Worm (Caenorhabditis elegans) whole organism, late embryonic: ENCODE data around the gene H11E01.2.

ENCODE experiments used
- C08G9.2 ChIP-seq: sonication (generic microtip); optimal IDR thresholded peaks from 2 replicates; lab custom pipeline; 2016; ENCODE audit warnings: mild to moderate bottlenecking, missing genetic modification characterization, moderate library complexity, missing compliant biosample characterization
- K02D7.2 ChIP-seq: sonication (generic microtip); optimal IDR thresholded peaks from 2 replicates; lab custom pipeline; 2017; ENCODE audit warnings: mild to moderate bottlenecking, missing genetic modification characterization, missing compliant biosample characterization
- K09A11.1 ChIP-seq: sonication (generic microtip); optimal IDR thresholded peaks from 2 replicates; lab custom pipeline; 2017; ENCODE audit warnings: antibody characterized with exemption, mild to moderate bottlenecking, missing genetic modification characterization, missing compliant biosample characterization; ENCODE audit not compliant: insufficient read depth
- T23F11.4 ChIP-seq: fragments of 200-800 bp; sonication (Bioruptor generic); optimal IDR thresholded peaks from 2 replicates; lab custom pipeline; 2018; ENCODE audit warnings: mild to moderate bottlenecking, missing genetic modification characterization, missing compliant biosample characterization
- ceh-14 ChIP-seq: sonication (generic microtip); optimal IDR thresholded peaks from 2 replicates; lab custom pipeline; 2016; ENCODE audit warnings: missing genotype, missing genetic modification characterization, missing compliant biosample characterization
- ceh-24 ChIP-seq: sonication (generic microtip); optimal IDR thresholded peaks from 2 replicates; lab custom pipeline; 2016; ENCODE audit warnings: mild to moderate bottlenecking, missing genetic modification characterization, missing compliant biosample characterization
- ceh-31 ChIP-seq: sonication (generic microtip); optimal IDR thresholded peaks from 2 replicates; lab custom pipeline; 2016; ENCODE audit warnings: missing genetic modification characterization, missing compliant biosample characterization
- ceh-34 ChIP-seq: sonication (generic microtip); optimal IDR thresholded peaks from 2 replicates; lab custom pipeline; 2016; ENCODE audit warnings: mild to moderate bottlenecking, missing genetic modification characterization, missing compliant biosample characterization
- ceh-6 ChIP-seq: fragments of 200-800 bp; sonication (Bioruptor generic); optimal IDR thresholded peaks from 2 replicates; lab custom pipeline; 2018; ENCODE audit warnings: mild to moderate bottlenecking, missing genetic modification characterization, missing compliant biosample characterization
- ceh-9 ChIP-seq: sonication (generic microtip); optimal IDR thresholded peaks from 2 replicates; lab custom pipeline; 2016; ENCODE audit warnings: mild to moderate bottlenecking, missing genetic modification characterization, inconsistent platforms, missing compliant biosample characterization
- che-1 ChIP-seq: sonication (generic microtip); optimal IDR thresholded peaks from 2 replicates; lab custom pipeline; 2016; ENCODE audit warnings: mild to moderate bottlenecking, missing genetic modification characterization, missing compliant biosample characterization
- dmd-4 ChIP-seq: sonication (generic microtip); optimal IDR thresholded peaks from 2 replicates; lab custom pipeline; 2016; ENCODE audit warnings: borderline replicate concordance, missing genetic modification characterization, missing compliant biosample characterization
- elt-2 ChIP-seq: sonication (generic microtip); optimal IDR thresholded peaks from 2 replicates; lab custom pipeline; 2016; ENCODE audit warnings: missing genetic modification reagents, missing genetic modification characterization, missing compliant biosample characterization
- elt-4 ChIP-seq: sonication (generic microtip); optimal IDR thresholded peaks from 2 replicates; lab custom pipeline; 2016; ENCODE audit warnings: missing genetic modification characterization, missing compliant biosample characterization
- hlh-6 ChIP-seq: sonication (generic microtip); optimal IDR thresholded peaks from 2 replicates; lab custom pipeline; 2016; ENCODE audit warnings: missing genotype, missing genetic modification characterization, missing compliant biosample characterization
- lim-6 ChIP-seq: sonication (generic microtip); optimal IDR thresholded peaks from 2 replicates; lab custom pipeline; 2016; ENCODE audit warnings: missing genetic modification characterization, missing compliant biosample characterization
- mec-3 ChIP-seq: sonication (generic microtip); optimal IDR thresholded peaks from 2 replicates; lab custom pipeline; 2016; ENCODE audit warnings: borderline replicate concordance, missing genetic modification characterization, missing compliant biosample characterization
- nhr-11 ChIP-seq: fragments of 150-350 bp; optimal IDR thresholded peaks from 2 replicates; lab custom pipeline; 2014; ENCODE audit warnings: missing biosample characterization, missing genetic modification characterization
- npax-4 ChIP-seq: sonication (generic microtip); optimal IDR thresholded peaks from 2 replicates; lab custom pipeline; 2016; ENCODE audit warnings: missing genetic modification characterization, missing compliant biosample characterization
- pat-9 ChIP-seq: fragments of 200-800 bp; sonication (Bioruptor generic); optimal IDR thresholded peaks from 2 replicates; lab custom pipeline; 2018; ENCODE audit warnings: mild to moderate bottlenecking, missing genetic modification characterization, moderate library complexity, missing compliant biosample characterization
- pha-2 ChIP-seq: sonication (generic microtip); optimal IDR thresholded peaks from 2 replicates; lab custom pipeline; 2017; ENCODE audit warnings: mild to moderate bottlenecking, missing genetic modification characterization, missing compliant biosample characterization
- pqm-1 ChIP-seq: sonication (generic microtip); optimal IDR thresholded peaks from 2 replicates; lab custom pipeline; 2016; ENCODE audit warnings: missing genetic modification characterization, missing compliant biosample characterization
- pros-1 ChIP-seq: fragments of 150-350 bp; optimal IDR thresholded peaks from 2 replicates; lab custom pipeline; 2014; ENCODE audit warnings: missing biosample characterization, missing genetic modification reagents, missing genetic modification characterization
- ref-2 ChIP-seq: sonication (generic microtip); optimal IDR thresholded peaks from 2 replicates; lab custom pipeline; 2016; ENCODE audit warnings: missing genetic modification characterization, missing compliant biosample characterization
- rnt-1 ChIP-seq: sonication (generic microtip); optimal IDR thresholded peaks from 2 replicates; lab custom pipeline; 2016; ENCODE audit warnings: missing genetic modification characterization, missing compliant biosample characterization
- sdc-2 ChIP-seq: sonication (generic microtip); optimal IDR thresholded peaks from 2 replicates; lab custom pipeline; 2016; ENCODE audit warnings: missing genotype, missing genetic modification characterization, missing compliant biosample characterization
- sox-4 ChIP-seq: sonication (generic microtip); optimal IDR thresholded peaks from 2 replicates; lab custom pipeline; 2017; ENCODE audit warnings: mild to moderate bottlenecking, missing genetic modification characterization, inconsistent platforms, missing compliant biosample characterization
- syd-9 ChIP-seq: sonication (generic microtip); optimal IDR thresholded peaks from 2 replicates; lab custom pipeline; 2016; ENCODE audit warnings: mild to moderate bottlenecking, missing genetic modification characterization, moderate library complexity, missing compliant biosample characterization
- tbx-2 ChIP-seq: sonication (generic microtip); optimal IDR thresholded peaks from 2 replicates; lab custom pipeline; 2016; ENCODE audit warnings: missing genetic modification characterization, missing compliant biosample characterization
- tbx-7 ChIP-seq: sonication (generic microtip); optimal IDR thresholded peaks from 2 replicates; lab custom pipeline; 2016; ENCODE audit warnings: missing genotype, missing genetic modification characterization, missing compliant biosample characterization
- unc-3 ChIP-seq, 2 experiments: fragments of 200-800 bp in 1 of 2; sonication (Bioruptor generic) in 1 of 2; sonication (generic microtip) in 1 of 2; conservative IDR thresholded peaks in 1 of 2; optimal IDR thresholded peaks in 1 of 2; 2 replicates each; pipeline versions ENCODE4 v1.3.6 to Lab custom; 2016 to 2022; ENCODE audit warnings: missing compliant biosample characterization in 2 of 2, missing genetic modification characterization in 2 of 2, missing genetic modification reagents in 1 of 2
- unc-55 ChIP-seq: sonication (generic microtip); optimal IDR thresholded peaks from 2 replicates; lab custom pipeline; 2017; ENCODE audit warnings: missing biosample characterization, missing genetic modification reagents, missing genetic modification characterization
- zip-5 ChIP-seq: sonication (generic microtip); optimal IDR thresholded peaks from 2 replicates; lab custom pipeline; 2016; ENCODE audit warnings: missing genetic modification characterization, missing compliant biosample characterization
- ztf-16 ChIP-seq: sonication (generic microtip); optimal IDR thresholded peaks from 2 replicates; lab custom pipeline; 2017; ENCODE audit warnings: missing genetic modification characterization, missing compliant biosample characterization

The H11E01.2 gene

DNA sequence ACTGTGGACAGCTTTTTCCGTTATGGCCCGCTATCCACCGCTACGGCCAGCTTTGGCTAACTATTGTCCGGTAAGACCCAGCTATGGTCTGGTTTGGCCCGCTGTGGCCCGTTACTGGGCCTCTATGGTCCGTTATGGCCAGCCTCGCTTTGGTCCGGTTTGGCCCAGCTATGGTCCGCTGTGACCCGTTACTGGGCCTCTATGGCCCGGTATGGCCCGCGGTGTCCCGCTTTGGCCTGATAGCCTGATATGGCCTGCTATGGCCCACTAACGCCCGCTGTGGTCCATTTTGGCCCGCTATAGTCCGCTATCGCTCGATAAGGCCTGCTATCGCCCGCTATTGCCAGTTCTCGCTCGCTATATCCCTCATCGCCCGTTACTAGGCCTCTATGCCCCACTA is 18.3 kb upstream of the H11E01.2 start:
- TF ChIP-seq hlh-6: peak; percentile 57
- TF ChIP-seq K09A11.1: no peak
- TF ChIP-seq K02D7.2: peak; percentile 8

DNA sequence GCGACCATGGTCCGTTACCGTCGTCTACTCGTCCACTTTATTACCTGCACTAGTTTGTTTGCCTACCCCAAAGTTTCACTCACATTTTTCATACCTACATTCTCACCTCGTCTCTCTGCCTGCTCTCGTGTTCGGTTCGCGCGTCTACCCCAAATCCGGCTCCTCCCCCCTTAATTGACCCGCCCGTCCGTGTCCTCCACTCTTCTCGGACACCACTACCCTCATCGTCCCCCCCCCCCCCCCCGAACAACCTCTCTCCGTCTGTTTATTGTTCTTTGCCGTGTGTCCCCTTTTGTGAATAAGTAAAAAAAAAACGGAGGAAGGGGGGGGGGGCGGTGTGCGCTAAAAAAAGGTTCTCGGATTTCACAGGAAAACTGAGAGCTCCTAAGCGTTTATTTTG is 17.8 kb upstream of the H11E01.2 start:
- TF ChIP-seq elt-2 (tag; lab: Kevin White, UChicago) (no peak), ceh-34 (tag; lab: Kevin White, UChicago) (no peak), che-1 (tag; lab: Kevin White, UChicago) (peak; percentile 2)

DNA sequence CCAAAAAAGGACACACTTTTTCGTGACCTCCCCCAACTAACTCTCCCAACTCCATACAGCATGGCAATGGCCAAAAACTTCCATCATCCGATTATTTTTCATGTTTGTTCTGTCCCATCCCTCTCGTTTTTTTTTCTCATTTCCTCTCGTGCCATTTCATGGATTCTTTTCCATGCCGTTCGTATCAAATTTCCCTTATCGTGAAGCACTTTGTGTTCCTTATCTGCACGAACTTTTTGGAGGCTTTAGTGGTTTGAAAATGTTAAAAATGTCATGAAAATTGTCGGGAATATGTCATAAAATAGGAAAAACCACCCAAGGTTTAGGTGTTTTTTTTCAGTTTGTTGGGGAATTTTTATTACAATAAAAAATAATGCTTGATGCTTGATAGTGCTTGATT is 17.1 kb upstream of the H11E01.2 start:
- TF ChIP-seq mec-3 (tag; lab: Kevin White, UChicago): no peak
- TF ChIP-seq K02D7.2: no peak
- no peak for TF ChIP-seq T23F11.4 (GFP tag; lab: Kevin White, UChicago)
- no peak for TF ChIP-seq nhr-11 (tag; lab: Kevin White, UChicago)
- TF ChIP-seq pat-9 (tag; lab: Kevin White, UChicago): no peak
- TF ChIP-seq unc-3 (GFP tag; conservative IDR thresholded peaks at IDR 0.05; lab: Robert Waterston, UW): no peak
- no peak for TF ChIP-seq unc-3 (tag; optimal IDR thresholded peaks at IDR 0.05; lab: Kevin White, UChicago)
- no peak for TF ChIP-seq ceh-14 (tag; lab: Kevin White, UChicago)
- TF ChIP-seq ceh-24 (tag; lab: Kevin White, UChicago): no peak
- no peak for TF ChIP-seq dmd-4 (tag; lab: Kevin White, UChicago)
- TF ChIP-seq pha-2 (tag; lab: Kevin White, UChicago): no peak
- TF ChIP-seq unc-55 (GFP tag; lab: Kevin White, UChicago): no peak
- TF ChIP-seq lim-6 (tag; lab: Kevin White, UChicago): no peak
- no peak for TF ChIP-seq K09A11.1
- no peak for TF ChIP-seq rnt-1 (tag; lab: Kevin White, UChicago)
- TF ChIP-seq, all 69 proteins: peak for 0

DNA sequence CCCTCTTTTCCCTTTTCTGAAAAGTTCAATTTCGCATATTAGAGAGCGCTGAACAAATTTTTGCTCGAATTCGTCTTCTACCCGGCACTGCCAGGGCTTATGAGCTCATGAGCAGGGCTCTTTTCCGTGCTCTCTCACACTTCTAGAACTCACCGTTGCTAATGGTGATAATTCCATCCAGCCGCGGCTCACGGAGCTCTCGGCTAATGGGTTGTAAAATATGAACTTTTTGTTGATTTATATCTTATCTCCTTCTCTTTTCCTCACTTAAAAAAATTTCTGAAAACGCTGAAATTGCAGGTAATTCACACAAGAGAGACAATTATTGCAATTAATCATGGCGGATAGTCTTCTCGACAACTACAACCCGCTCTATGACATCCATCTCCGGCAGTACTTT is 16.3 kb upstream of the H11E01.2 start, which contains the start of gene H11E01.3:
Gene H11E01.3 (plus strand): TSS at position 301 of the 400 bp plus-strand sequence.
- no peak for TF ChIP-seq sox-4 (tag; lab: Kevin White, UChicago)
- TF ChIP-seq npax-4 (tag; lab: Kevin White, UChicago): no peak
- TF ChIP-seq hlh-6: no peak
- TF ChIP-seq C08G9.2 (tag; lab: Kevin White, UChicago): no peak
- no peak for TF ChIP-seq elt-4
- TF ChIP-seq ceh-9 (tag; lab: Kevin White, UChicago): no peak
- no peak for TF ChIP-seq nhr-11 (tag; lab: Kevin White, UChicago)
- no peak for TF ChIP-seq K09A11.1
- no peak for TF ChIP-seq pros-1 (tag; lab: Kevin White, UChicago)
- TF ChIP-seq ztf-16 (tag; lab: Kevin White, UChicago): no peak
- no peak for TF ChIP-seq ceh-6 (GFP tag; lab: Kevin White, UChicago)

DNA sequence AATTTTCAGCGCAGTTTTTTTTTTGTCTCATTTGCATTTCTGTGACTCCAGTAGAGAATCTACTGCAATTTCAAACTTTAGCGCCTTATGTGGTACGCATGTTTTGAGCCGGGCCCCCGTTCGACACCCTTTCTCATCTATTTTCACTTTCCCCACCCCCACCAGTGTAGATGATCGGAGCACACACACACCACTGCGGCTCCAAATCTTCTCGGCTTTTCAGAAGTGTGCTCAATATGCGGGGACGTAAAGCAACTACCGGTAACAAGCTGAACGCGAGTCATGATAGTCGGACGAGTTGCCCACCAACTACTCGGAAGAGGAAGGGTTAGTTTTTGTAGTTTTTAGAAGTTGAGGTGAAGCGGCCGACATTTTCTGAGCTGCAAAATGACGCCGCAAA is 7.9 kb upstream of the H11E01.2 start:
- no peak for TF ChIP-seq ref-2
- no peak for TF ChIP-seq tbx-2 (tag; lab: Kevin White, UChicago)
- TF ChIP-seq syd-9: no peak
- no peak for TF ChIP-seq sdc-2
- no peak for TF ChIP-seq ztf-16 (tag; lab: Kevin White, UChicago)
- TF ChIP-seq zip-5 (tag; lab: Kevin White, UChicago): no peak
- TF ChIP-seq C08G9.2 (tag; lab: Kevin White, UChicago): no peak
- no peak for TF ChIP-seq ceh-31 (tag; lab: Kevin White, UChicago)
- no peak for TF ChIP-seq unc-55 (GFP tag; lab: Kevin White, UChicago)
- no peak for TF ChIP-seq sox-4 (tag; lab: Kevin White, UChicago)
- TF ChIP-seq tbx-7: no peak
- no peak for TF ChIP-seq pqm-1 (tag; lab: Kevin White, UChicago)
- no peak for TF ChIP-seq ceh-9 (tag; lab: Kevin White, UChicago)
